Fruit fly (Drosophila melanogaster): Measurements from ENCODE around the gene CG15385.

DNA sequence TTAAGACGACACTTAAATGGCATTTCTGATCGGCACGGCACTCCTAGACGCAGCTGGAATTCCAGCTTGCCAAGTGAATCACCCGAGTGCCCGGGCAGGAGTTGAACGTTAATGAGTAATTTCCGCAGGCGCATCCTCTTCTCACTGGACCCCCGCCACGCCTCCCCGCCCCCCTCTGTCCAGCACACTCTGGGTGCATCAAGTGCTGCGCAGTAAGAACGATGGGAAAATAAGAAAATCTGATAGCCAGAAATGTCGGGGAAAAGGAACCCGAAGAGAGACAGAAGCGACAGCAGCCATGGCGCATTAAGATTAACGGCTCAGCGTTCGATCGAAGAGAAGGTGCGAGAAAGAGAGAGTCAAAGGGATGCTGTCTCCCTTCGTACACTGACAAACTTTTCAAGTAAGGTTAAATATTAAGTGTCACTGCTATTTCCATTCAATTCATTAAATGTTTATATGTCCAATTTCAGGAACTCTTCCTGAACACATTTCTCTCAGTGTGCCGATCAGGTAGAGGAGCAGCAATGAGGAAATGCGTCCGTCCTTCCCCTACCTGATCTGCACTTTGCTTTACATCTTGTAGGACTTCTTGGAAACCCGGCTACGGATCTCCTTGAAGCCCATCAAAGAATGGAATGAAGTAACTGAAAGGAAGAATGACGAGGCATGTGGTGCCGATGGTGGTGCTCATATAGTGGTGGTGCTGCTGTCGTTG is 47.7 kb downstream of the CG15385 start:
- peak; percentile 85 for TF ChIP-seq Snoo (tag; optimal IDR thresholded peaks at IDR 0.05)
- TF ChIP-seq CG14655 (GFP tag; optimal IDR thresholded peaks at IDR 0.05), result peak; percentile 87
- TF ChIP-seq CG13204 (GFP tag; optimal IDR thresholded peaks at IDR 0.05), result peak; percentile 92
- TF ChIP-seq Pif1B (GFP tag; optimal IDR thresholded peaks at IDR 0.05), result peak; percentile 93
- peak; percentile 90 for TF ChIP-seq CG15710 (tag; optimal IDR thresholded peaks at IDR 0.05)
- TF ChIP-seq fd96Ca (GFP tag; IDR thresholded peaks at IDR 0.05), result peak; percentile 78
- peak; percentile 80 for TF ChIP-seq CG8301 (tag; optimal IDR thresholded peaks at IDR 0.05)
